Worm (Caenorhabditis elegans) whole organism, L3 larva: ENCODE data around the gene C06C3.4.

ENCODE experiments used
- R02D3.7 ChIP-seq: fragments of 150-350 bp; optimal IDR thresholded peaks from 2 replicates; lab custom pipeline; 2014; ENCODE audit warnings: missing biosample characterization, missing genetic modification characterization
- ZK546.5 ChIP-seq: sonication (generic microtip); optimal IDR thresholded peaks from 2 replicates; lab custom pipeline; 2017; ENCODE audit warnings: missing biosample characterization, missing genetic modification characterization
- ama-1 ChIP-seq: fragments of 150-350 bp; optimal IDR thresholded peaks from 2 replicates; lab custom pipeline; 2018
- ceh-16 ChIP-seq: sonication (generic microtip); optimal IDR thresholded peaks from 2 replicates; lab custom pipeline; 2017; ENCODE audit warnings: missing biosample characterization, missing genetic modification characterization
- ceh-28 ChIP-seq: fragments of 150-350 bp; optimal IDR thresholded peaks from 2 replicates; lab custom pipeline; 2014; ENCODE audit warnings: missing biosample characterization, missing genetic modification reagents, missing genetic modification characterization
- ceh-82 ChIP-seq: fragments of 150-350 bp; optimal IDR thresholded peaks from 2 replicates; lab custom pipeline; 2014; ENCODE audit warnings: missing biosample characterization, missing genetic modification characterization
- egl-5 ChIP-seq: fragments of 150-350 bp; optimal IDR thresholded peaks from 2 replicates; lab custom pipeline; 2017; ENCODE audit warnings: missing biosample characterization, missing genetic modification reagents, missing genetic modification characterization, inconsistent platforms
- elt-2 ChIP-seq: sonication (generic microtip); optimal IDR thresholded peaks from 2 replicates; lab custom pipeline; 2016; ENCODE audit warnings: missing genetic modification reagents, mild to moderate bottlenecking, missing genetic modification characterization, missing compliant biosample characterization
- eor-1 ChIP-seq, 2 experiments: fragments of 150-350 bp; optimal IDR thresholded peaks; 2 replicates each; lab custom pipeline; 2014 to 2018; ENCODE audit warnings: missing biosample characterization in 2 of 2, missing genetic modification characterization in 2 of 2
- fkh-10 ChIP-seq: sonication (generic microtip); optimal IDR thresholded peaks from 2 replicates; lab custom pipeline; 2017; ENCODE audit warnings: missing biosample characterization, missing genetic modification reagents, missing genetic modification characterization
- fkh-2 ChIP-seq: fragments of 150-350 bp; optimal IDR thresholded peaks from 2 replicates; lab custom pipeline; 2014; ENCODE audit warnings: missing biosample characterization, missing genetic modification reagents, missing genetic modification characterization
- fos-1 ChIP-seq: fragments of 150-350 bp; optimal IDR thresholded peaks from 2 replicates; lab custom pipeline; 2014; ENCODE audit warnings: missing biosample characterization, missing genetic modification characterization
- hmg-11 ChIP-seq: sonication (generic microtip); optimal IDR thresholded peaks from 2 replicates; lab custom pipeline; 2016; ENCODE audit warnings: missing genetic modification characterization, missing compliant biosample characterization
- lin-15B ChIP-seq: fragments of 150-350 bp; optimal IDR thresholded peaks from 2 replicates; lab custom pipeline; 2014; ENCODE audit warnings: missing biosample characterization, missing genetic modification characterization
- lin-39 ChIP-seq: fragments of 150-350 bp; optimal IDR thresholded peaks from 2 replicates; lab custom pipeline; 2018; ENCODE audit warnings: missing biosample characterization, missing genetic modification reagents, missing genetic modification characterization
- mml-1 ChIP-seq: fragments of 150-350 bp; sonication (generic microtip); optimal IDR thresholded peaks from 3 replicates; lab custom pipeline; 2014; ENCODE audit warnings: missing biosample characterization, missing genetic modification characterization
- nhr-11 ChIP-seq: fragments of 150-350 bp; optimal IDR thresholded peaks from 2 replicates; lab custom pipeline; 2014; ENCODE audit warnings: missing biosample characterization, missing genetic modification characterization
- nhr-12 ChIP-seq: fragments of 150-350 bp; optimal IDR thresholded peaks from 2 replicates; lab custom pipeline; 2014; ENCODE audit warnings: missing biosample characterization, missing genetic modification characterization
- nhr-23 ChIP-seq: fragments of 150-350 bp; optimal IDR thresholded peaks from 2 replicates; lab custom pipeline; 2014; ENCODE audit warnings: missing biosample characterization, missing genetic modification reagents, missing genetic modification characterization
- nhr-237 ChIP-seq: fragments of 150-350 bp; optimal IDR thresholded peaks from 2 replicates; lab custom pipeline; 2014; ENCODE audit warnings: missing biosample characterization, missing genetic modification characterization
- nhr-43 ChIP-seq: sonication (generic microtip); optimal IDR thresholded peaks from 2 replicates; lab custom pipeline; 2016; ENCODE audit warnings: mild to moderate bottlenecking, missing genetic modification characterization, missing compliant biosample characterization; ENCODE audit not compliant: poor library complexity, severe bottlenecking
- nhr-77 ChIP-seq: fragments of 150-350 bp; optimal IDR thresholded peaks from 2 replicates; lab custom pipeline; 2014; ENCODE audit warnings: missing biosample characterization, missing genetic modification characterization
- pha-4 ChIP-seq: fragments of 150-350 bp; optimal IDR thresholded peaks from 2 replicates; lab custom pipeline; 2014; ENCODE audit warnings: missing biosample characterization, missing genetic modification reagents, missing genetic modification characterization
- sea-2 ChIP-seq: fragments of 150-350 bp; sonication (generic microtip); optimal IDR thresholded peaks from 4 replicates; lab custom pipeline; 2014; ENCODE audit warnings: missing biosample characterization, missing genetic modification reagents, missing genetic modification characterization
- skn-1 ChIP-seq: fragments of 150-350 bp; optimal IDR thresholded peaks from 2 replicates; lab custom pipeline; 2014; ENCODE audit warnings: missing biosample characterization, missing genetic modification characterization
- snpc-4 ChIP-seq: fragments of 150-350 bp; optimal IDR thresholded peaks from 2 replicates; lab custom pipeline; 2014; ENCODE audit warnings: missing biosample characterization, missing genetic modification characterization
- tbx-2 ChIP-seq: sonication (generic microtip); optimal IDR thresholded peaks from 2 replicates; lab custom pipeline; 2016; ENCODE audit warnings: mild to moderate bottlenecking, missing genetic modification characterization, missing compliant biosample characterization
- unc-62 ChIP-seq: fragments of 150-350 bp; sonication (generic microtip); optimal IDR thresholded peaks from 4 replicates; lab custom pipeline; 2014; ENCODE audit warnings: missing biosample characterization, missing genetic modification reagents, missing genetic modification characterization
- zag-1 ChIP-seq: fragments of 150-350 bp; optimal IDR thresholded peaks from 2 replicates; lab custom pipeline; 2014; ENCODE audit warnings: missing biosample characterization, missing genetic modification characterization
- ztf-11 ChIP-seq: fragments of 150-350 bp; optimal IDR thresholded peaks from 2 replicates; lab custom pipeline; 2014; ENCODE audit warnings: missing biosample characterization, missing genetic modification characterization

The C06C3.4 gene

DNA sequence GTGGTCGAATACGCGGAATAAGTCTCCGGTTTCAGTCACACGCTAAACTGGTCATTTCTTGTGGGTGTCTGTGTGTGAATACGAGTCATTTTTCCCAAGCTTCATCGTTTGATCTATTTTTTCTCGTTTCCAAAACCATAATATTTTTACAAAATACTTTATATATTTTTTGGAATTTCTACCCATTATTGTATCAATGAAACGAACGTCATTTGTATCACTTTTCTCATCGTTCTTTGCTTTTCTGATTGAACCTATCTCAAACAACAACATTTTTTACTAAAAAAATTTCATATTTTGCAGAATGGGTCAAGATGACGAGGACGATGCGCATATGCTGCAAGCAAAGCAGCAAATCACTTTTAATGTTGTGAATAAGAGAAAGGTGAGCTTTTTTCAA lies 14.9 kb upstream of the C06C3.4 start, which contains the start of gene mel-11:
Gene mel-11 (plus strand): TSS at position 301 of the 400 bp plus-strand sequence.
- TF ChIP-seq nhr-43 (tag; lab: Kevin White, UChicago) = no peak
- TF ChIP-seq fos-1 (tag; lab: Kevin White, UChicago) = no peak

DNA sequence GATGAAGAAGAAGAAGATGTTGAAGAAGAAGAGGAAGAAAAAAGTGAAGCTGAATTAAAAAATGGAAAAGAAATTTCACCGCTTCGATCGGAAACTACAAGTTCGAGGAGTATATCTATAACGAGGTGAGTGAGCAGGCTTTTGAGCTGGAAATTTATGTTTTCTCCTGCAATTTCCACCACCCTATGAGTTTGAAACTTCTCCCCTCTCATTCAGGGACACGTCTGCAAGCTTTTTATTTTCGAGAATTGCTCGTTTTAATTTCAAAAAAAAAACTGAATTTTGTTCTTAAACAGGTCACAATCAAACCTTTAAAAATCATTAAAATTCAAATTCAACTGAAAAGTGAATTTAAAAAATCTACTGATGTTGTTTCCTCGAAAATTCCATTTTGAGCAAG lies 10.8 kb upstream of the C06C3.4 start:
- TF ChIP-seq ama-1 (lab: Kevin White, UChicago) (no peak), egl-5 (tag; lab: Kevin White, UChicago) (no peak), nhr-43 (tag; lab: Kevin White, UChicago) (no peak), sea-2 (GFP tag; lab: Kevin White, UChicago) (no peak), lin-15B (tag; lab: Kevin White, UChicago) (no peak), fkh-2 (tag; lab: Kevin White, UChicago) (no peak), unc-62 (no peak), snpc-4 (tag; lab: Kevin White, UChicago) (no peak), ceh-16 (tag; lab: Kevin White, UChicago) (no peak), ceh-82 (tag; lab: Kevin White, UChicago) (no peak), tbx-2 (no peak), fos-1 (tag; lab: Kevin White, UChicago) (no peak), nhr-23 (no peak), elt-2 (tag; lab: Kevin White, UChicago) (no peak), skn-1 (tag; lab: Kevin White, UChicago) (no peak), nhr-11 (tag; lab: Kevin White, UChicago) (no peak), nhr-77 (tag; lab: Kevin White, UChicago) (no peak)

DNA sequence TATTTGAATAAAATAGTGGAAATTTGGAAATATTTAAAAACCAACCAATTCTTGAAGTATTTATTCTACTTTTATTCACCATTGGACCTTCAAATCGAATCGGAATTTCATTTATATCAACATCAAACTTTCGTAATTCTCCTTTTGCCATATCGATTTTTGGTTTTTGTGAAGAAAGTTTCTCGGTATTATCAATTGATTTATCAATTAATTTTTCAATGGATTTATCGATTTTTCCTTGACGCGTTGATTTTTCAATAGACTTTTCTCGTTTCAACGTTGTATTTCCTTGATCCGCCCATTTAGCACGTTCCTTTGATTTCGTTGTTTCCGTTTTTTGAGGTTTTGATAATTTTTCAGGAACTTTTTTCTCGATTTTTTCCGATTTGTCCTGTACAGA lies 3.7 kb upstream of the C06C3.4 start:
- no peak for TF ChIP-seq nhr-11 (tag; lab: Kevin White, UChicago)
- TF ChIP-seq ceh-28 (tag; lab: Kevin White, UChicago) = peak; percentile 65

DNA sequence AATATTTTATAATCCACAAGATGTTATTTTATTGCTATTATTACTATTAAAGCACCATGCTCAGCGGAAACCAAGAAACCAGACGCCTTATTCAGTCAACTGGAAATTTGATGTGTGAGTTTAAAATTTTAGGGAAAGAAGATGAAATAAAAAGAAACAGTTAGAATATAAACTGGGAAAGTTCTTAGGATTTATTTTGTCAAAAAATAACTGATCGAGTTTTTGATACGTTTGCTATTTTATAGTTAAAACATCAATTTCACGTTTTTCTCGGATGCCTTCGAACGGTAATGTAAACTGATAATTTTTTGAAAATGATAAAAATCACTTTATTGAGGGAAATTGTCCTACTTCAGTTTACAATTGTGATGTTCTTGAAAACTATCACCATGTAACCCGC lies 698 bp upstream of the C06C3.4 start, which contains the start of gene C06C3.3:
Gene C06C3.3 (minus strand): TSS at position 101 of the 400 bp plus-strand sequence.
- TF ChIP-seq eor-1 (tag; optimal IDR thresholded peaks at IDR 0.05; lab: Kevin White, UChicago) (no peak), skn-1 (tag; lab: Kevin White, UChicago) (no peak), nhr-237 (tag; lab: Kevin White, UChicago) (no peak), tbx-2 (no peak), lin-39 (tag; lab: Kevin White, UChicago) (no peak), zag-1 (tag; lab: Kevin White, UChicago) (no peak)
- TF ChIP-seq, all 47 proteins: peak for 0

DNA sequence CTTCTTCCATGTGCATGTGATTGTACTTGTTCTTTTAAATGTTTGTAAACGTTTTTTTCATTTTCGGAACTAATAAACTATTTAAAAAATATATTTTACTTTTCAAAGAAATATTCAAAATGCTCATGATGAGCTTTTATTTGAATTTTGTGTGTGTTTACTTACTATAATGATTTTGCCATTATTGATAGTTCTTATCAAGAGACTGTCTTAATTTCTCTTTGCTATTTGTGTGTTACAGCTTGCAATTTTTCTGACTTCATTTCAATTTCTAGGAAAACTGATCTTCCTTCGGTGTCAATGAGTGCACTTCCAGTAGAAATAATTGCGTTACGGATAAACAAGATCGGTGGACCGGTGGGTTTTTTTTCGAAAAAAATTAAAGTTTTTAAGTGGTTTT lies 1.7 kb downstream of the C06C3.4 start, which contains the start of gene C06C3.12:
Gene C06C3.12 (plus strand): TSS at position 301 of the 400 bp plus-strand sequence.
- TF ChIP-seq elt-2 (tag; lab: Kevin White, UChicago) (peak; percentile 1), ceh-16 (tag; lab: Kevin White, UChicago) (no peak)

DNA sequence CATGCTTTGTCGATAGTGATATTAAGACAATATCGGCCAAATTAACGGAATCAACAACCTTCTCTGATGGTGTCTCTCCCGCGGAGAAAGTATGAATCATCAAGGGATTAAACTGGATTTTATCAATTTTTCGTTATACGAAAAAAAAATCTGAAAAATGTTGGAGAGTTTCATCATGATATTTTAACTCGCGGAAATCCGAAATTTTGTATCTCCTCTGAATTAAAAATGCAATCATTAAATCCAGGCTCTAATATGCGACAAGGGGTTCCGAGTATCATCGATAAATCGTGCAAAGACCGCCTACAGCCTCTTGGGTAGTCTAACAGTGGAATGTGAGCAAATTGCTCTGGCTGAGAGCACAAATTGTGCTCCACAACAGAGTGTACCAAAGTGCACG lies 4.1 kb downstream of the C06C3.4 start, which contains the start of gene C06C3.10:
Gene C06C3.10 (minus strand): TSS at position 101 of the 400 bp plus-strand sequence.
- TF ChIP-seq nhr-237 (tag; lab: Kevin White, UChicago) (no peak), nhr-23 (no peak), R02D3.7 (no peak), lin-39 (tag; lab: Kevin White, UChicago) (no peak), ceh-82 (tag; lab: Kevin White, UChicago) (no peak), zag-1 (tag; lab: Kevin White, UChicago) (no peak), sea-2 (GFP tag; lab: Kevin White, UChicago) (no peak), snpc-4 (tag; lab: Kevin White, UChicago) (no peak), nhr-12 (tag; lab: Kevin White, UChicago) (no peak), fkh-10 (GFP tag; lab: Kevin White, UChicago) (no peak), mml-1 (tag; lab: Kevin White, UChicago) (no peak)

DNA sequence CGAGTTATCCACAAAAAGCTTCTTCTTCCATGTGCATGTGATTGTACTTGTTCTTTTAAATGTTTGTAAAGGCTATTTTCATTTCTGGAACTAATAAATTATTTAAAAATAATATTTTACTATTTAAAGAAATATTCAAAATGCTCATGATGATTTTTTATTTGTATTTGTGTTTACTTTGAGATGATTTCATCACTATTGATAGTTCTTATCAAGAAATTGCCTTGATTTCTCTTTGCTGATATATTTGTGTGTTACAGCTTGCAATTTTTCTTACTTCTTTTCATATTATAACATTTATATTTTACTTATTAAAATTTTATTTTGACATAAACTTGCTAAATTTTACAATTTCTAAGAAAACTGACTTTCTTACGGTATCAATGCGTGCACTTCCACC lies 5.1 kb downstream of the C06C3.4 start:
- no peak for TF ChIP-seq nhr-43 (tag; lab: Kevin White, UChicago)
- TF ChIP-seq ceh-82 (tag; lab: Kevin White, UChicago) = no peak
- TF ChIP-seq hmg-11 = no peak
- peak; percentile 59 for TF ChIP-seq pha-4
- peak; percentile 38 for TF ChIP-seq elt-2 (tag; lab: Kevin White, UChicago)
- no peak for TF ChIP-seq ztf-11
- TF ChIP-seq nhr-23 = no peak
- no peak for TF ChIP-seq ZK546.5 (tag; lab: Kevin White, UChicago)
- no peak for TF ChIP-seq mml-1 (tag; lab: Kevin White, UChicago)
